Fruit fly (Drosophila melanogaster): Measurements from ENCODE around the gene CG15597.

Gene CG15597

DNA sequence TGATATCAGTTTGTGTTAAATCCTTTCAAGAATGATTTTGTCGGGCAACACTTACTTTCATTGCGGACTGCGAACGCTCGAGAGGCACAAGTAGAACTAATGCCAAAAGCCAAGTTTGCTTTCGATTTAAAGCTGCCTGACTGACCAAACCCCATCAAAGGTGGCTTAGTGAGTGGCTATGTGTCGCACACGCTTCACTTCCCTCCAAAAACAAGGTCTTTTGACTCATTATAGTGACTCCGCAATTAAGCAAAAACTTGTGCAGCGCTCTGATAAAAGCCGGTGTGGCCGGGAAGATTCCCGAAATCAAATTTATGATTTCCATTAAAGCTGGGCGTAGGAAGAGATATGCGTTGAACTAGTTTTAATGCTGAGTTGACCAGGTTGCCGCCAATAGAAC is at the start of gene CG15597:
CG15597 (minus strand) TSS at position 101 of the 400 bp plus-strand sequence.
- no peak for TF ChIP-seq CTCF (optimal IDR thresholded peaks at IDR 0.05)
- no peak for TF ChIP-seq CG8478 (optimal IDR thresholded peaks at IDR 0.05)

- TF ChIP-seq CTCF (optimal IDR thresholded peaks at IDR 0.05) (no peak), CG8478 (optimal IDR thresholded peaks at IDR 0.05) (no peak)
Measured at dm6 chr3R:6329774-6330298, 44.8 kb upstream of the CG15597 start, which contains the start of gene Osi18. Gene Osi18, plus strand, starts transcription at chr3R:6330248.

DNA sequence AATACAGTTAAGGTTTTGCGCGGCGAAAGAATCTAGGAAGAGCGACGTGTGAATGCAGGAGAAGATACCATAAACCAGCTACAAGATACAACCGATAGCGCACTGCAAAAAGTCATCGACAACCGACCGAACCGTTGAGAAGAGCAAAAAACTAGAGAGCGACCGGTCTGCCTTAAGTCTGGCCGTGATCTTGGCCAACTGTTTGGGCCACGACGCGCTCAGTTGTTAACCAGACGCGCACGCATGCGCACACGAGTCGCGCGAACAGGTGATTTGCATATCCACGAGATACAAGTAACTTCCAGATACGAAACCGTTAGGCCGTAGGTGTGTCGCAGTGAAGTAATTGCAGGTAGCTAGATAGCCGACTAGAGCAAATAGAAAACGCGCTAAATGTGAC is 30.1 kb upstream of the CG15597 start:
- TF ChIP-seq CTCF (optimal IDR thresholded peaks at IDR 0.05), result no peak
- TF ChIP-seq CG8478 (optimal IDR thresholded peaks at IDR 0.05), result no peak

dm6 chr3R:6311641-6312259 is 26.8 kb upstream of the CG15597 start, which contains the start of gene Osi17:
Gene Osi17, plus strand, starts transcription at chr3R:6311772.
- no peak for TF ChIP-seq CG8478 (optimal IDR thresholded peaks at IDR 0.05)
- no peak for TF ChIP-seq CTCF (optimal IDR thresholded peaks at IDR 0.05)

- TF ChIP-seq CTCF (optimal IDR thresholded peaks at IDR 0.05) (no peak), CG8478 (optimal IDR thresholded peaks at IDR 0.05) (no peak)
Measured at dm6 chr3R:6309676-6310075, 24.7 kb upstream of the CG15597 start, which contains the start of gene CG31560. Gene CG31560, plus strand, starts transcription at chr3R:6309976.

DNA sequence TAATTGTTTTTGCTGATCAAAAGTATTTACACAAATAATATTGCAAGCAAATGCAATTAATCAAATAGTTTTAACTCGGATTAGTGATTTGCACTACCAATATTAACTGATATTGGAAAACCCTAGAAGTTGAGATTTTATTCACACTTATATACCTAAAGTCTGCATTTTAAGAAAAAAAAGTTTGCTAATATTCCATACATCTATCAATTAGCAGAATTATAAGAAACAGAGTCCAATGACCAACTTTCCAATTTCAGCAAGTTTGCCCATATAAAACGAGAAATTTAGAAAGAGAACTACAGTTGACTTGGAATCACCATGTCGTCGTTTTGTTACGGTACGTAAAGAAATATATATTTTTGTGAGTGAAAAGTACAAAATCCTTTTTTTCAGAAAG is 21.6 kb upstream of the CG15597 start, which contains the start of gene CG46026:
CG46026 (plus strand) TSS at position 301 of the 400 bp plus-strand sequence.
- no peak for TF ChIP-seq CG8478 (optimal IDR thresholded peaks at IDR 0.05)
- no peak for TF ChIP-seq CTCF (optimal IDR thresholded peaks at IDR 0.05)

DNA sequence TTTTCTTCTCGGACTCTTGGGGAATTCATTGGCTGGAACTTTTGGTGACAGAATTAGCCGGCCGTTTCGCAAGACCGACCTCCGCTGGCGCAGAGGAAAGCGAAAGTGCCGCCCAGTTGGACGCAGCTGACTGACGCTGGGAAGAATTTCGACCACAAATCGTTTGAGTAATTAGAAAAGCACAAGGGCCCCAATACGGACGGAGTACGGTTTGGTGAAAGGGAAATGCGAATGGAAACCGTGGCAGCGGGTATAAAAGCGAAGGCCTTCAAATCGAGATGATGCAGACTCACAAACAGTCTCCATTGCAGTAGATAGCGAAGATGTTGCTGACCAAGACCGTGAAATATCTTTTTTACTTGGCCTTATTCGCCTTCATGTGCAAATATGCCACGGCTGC is 19.9 kb upstream of the CG15597 start, which contains the start of gene Osi16:
Osi16 (plus strand) TSS at position 301 of the 400 bp plus-strand sequence.
- TF ChIP-seq CTCF (optimal IDR thresholded peaks at IDR 0.05), result no peak
- TF ChIP-seq CG8478 (optimal IDR thresholded peaks at IDR 0.05), result no peak

dm6 chr3R:6303738-6304137 is 18.7 kb upstream of the CG15597 start, which contains the start of gene CG46396:
Gene CG46396, plus strand, starts transcription at chr3R:6304038.
- TF ChIP-seq CG8478 (optimal IDR thresholded peaks at IDR 0.05), result no peak
- TF ChIP-seq CTCF (optimal IDR thresholded peaks at IDR 0.05), result no peak

DNA sequence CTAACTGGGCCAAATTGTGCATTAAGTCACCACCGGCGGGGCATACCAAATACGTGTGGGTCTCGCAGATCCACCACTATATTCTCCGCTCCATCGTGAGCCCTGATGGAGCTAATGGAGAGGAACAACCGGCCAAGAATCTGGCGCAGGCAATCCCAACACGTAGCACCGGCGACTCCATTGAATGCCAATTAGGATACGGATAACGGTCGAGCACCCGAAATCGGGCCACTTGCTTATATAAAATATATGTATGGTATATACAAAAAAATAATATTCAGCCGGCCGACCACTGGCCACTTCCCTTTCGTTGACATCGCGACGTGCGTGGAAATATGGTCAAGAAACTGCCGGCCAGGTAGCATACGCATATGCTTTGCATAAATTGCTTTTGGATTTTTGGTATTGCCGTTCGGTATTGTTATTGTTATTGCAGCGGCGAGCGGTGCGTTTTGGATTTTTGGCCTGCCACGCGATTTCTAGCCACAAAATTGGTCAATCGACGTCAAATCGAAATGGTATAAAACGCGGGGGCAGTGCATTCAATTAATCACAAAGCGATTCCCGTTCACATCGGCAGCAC is 16.3 kb upstream of the CG15597 start, which contains the start of gene Osi15:
Osi15 (plus strand) TSS at position 548 of the 583 bp plus-strand sequence.
- no peak for TF ChIP-seq CG8478 (optimal IDR thresholded peaks at IDR 0.05)

- TF ChIP-seq CTCF (optimal IDR thresholded peaks at IDR 0.05) (no peak), CG8478 (optimal IDR thresholded peaks at IDR 0.05) (no peak)
Measured at dm6 chr3R:6298828-6299227, 13.8 kb upstream of the CG15597 start, which contains the start of gene Osi14. Gene Osi14, plus strand, starts transcription at chr3R:6299128.

DNA sequence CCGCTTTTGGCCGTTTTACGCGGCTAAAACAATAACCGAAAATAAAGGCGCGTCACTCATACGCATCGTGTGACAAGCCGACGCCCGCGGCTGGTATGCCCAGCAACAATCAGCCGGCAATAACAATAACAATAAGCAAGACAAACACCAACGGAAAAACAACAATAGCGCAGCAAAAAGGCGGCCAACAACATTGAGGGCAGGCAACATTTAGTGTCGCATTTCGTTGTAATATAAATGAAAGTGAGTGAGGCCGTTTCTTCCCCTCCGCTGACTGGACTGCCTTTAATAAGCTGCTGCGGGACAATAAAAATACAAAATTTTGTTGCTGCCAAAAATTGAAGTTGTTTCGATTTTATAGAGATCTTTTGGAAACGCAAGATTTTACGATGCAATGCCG is 12.2 kb upstream of the CG15597 start:
- no peak for TF ChIP-seq CG8478 (optimal IDR thresholded peaks at IDR 0.05)
- no peak for TF ChIP-seq CTCF (optimal IDR thresholded peaks at IDR 0.05)

DNA sequence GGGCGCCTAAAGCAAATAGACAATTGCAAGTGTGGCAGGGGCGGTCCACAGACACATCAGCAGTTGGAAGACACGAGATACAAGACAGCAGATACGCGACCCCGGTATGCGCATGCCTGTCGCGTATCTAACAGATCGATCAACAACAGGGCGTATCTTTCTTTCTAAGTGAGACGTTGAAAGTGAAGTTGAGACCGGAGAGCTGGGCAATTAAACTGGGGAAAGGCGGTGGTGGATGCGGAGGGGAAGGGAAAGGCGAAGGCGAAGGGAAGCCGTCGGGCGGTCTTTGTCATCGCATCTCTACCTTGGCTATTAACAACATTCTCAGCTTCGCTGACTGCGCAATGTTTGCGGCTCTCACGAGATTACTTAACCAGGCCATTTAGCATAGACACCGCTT is 9.0 kb upstream of the CG15597 start:
- TF ChIP-seq CTCF (optimal IDR thresholded peaks at IDR 0.05), result no peak
- no peak for TF ChIP-seq CG8478 (optimal IDR thresholded peaks at IDR 0.05)

- TF ChIP-seq CTCF (optimal IDR thresholded peaks at IDR 0.05) (no peak), CG8478 (optimal IDR thresholded peaks at IDR 0.05) (no peak)
Measured at dm6 chr3R:6291437-6291836, 6.4 kb upstream of the CG15597 start, which contains the start of gene Osi13. Gene Osi13, plus strand, starts transcription at chr3R:6291737.

- TF ChIP-seq CG8478 (optimal IDR thresholded peaks at IDR 0.05) (no peak), CTCF (optimal IDR thresholded peaks at IDR 0.05) (no peak)
Measured at dm6 chr3R:6290289-6290688, 5.3 kb upstream of the CG15597 start.

DNA sequence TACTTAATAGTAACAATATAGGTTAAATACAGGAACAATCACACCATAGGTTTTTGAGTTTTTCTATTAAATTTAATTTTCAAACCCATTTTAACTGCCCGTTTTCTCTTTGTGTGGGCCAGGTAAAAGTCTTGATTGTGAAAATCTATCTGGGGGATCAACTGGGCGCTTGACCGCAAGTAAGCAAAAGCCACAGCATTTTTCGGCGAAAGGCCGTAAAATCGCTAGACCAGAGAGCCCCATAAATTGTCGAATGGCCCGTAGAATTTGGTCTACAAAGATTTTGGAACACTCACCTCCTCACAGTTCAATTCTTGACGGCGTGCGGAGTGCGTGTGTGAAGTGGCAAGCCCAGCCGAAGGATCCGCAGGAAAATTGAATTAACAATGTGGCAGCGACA is 2.4 kb upstream of the CG15597 start, which contains the start of gene CG15594:
CG15594 (plus strand) TSS at position 301 of the 400 bp plus-strand sequence.
- no peak for TF ChIP-seq CG8478 (optimal IDR thresholded peaks at IDR 0.05)
- no peak for TF ChIP-seq CTCF (optimal IDR thresholded peaks at IDR 0.05)

DNA sequence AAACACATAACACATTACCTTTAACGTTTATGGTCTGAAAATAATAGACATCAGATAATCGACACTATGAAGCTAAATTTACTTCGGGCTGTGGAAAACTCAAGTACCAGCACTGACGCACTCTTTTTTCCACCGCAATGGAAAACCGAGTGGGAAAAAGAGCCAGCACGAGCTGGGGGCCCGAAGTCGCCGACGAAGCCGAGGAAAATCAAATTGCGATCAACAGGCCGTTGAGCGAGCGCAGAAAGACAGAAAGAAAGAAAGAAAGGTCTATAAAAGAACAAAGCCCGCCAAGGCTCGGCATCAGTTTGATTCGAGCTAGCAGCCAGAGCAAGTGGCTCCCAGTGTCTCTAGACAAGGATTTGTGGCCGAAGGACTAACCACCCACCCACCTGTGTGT is 6.8 kb downstream of the CG15597 start, which contains the start of gene Osi12:
Osi12 (plus strand) TSS at position 301 of the 400 bp plus-strand sequence.
- TF ChIP-seq CG8478 (optimal IDR thresholded peaks at IDR 0.05) (no peak), CTCF (optimal IDR thresholded peaks at IDR 0.05) (no peak)

Data from S2 (cell line).